Worm (Caenorhabditis elegans) whole organism, L4 larva: ENCODE data around the gene ncs-6.
A peak's percentile ranks its signal among the peaks of the same experiment; 100 is the strongest.

Experiments used
- D1046.2 ChIP-seq: fragments of 200-800 bp; sonication (Bioruptor generic); IDR thresholded peaks from 2 replicates; pipeline ENCODE4 v1.3.6; 2022; ENCODE audit warnings: missing genetic modification characterization, missing compliant biosample characterization
- F10B5.3 ChIP-seq: sonication (generic microtip); optimal IDR thresholded peaks from 2 replicates; lab custom pipeline; 2016; ENCODE audit warnings: mild to moderate bottlenecking, missing genetic modification characterization, missing compliant biosample characterization
- F37D6.2 ChIP-seq: sonication (generic microtip); optimal IDR thresholded peaks from 2 replicates; lab custom pipeline; 2016; ENCODE audit warnings: mild to moderate bottlenecking, missing genetic modification characterization, missing compliant biosample characterization
- F44E2.7 ChIP-seq: fragments of 200-800 bp; sonication (Bioruptor generic); IDR thresholded peaks from 2 replicates; pipeline ENCODE4 v2.1.2; 2022; ENCODE audit warnings: missing genetic modification characterization, missing compliant biosample characterization
- R02D3.7 ChIP-seq: fragments of 150-350 bp; sonication (generic microtip); optimal IDR thresholded peaks from 3 replicates; lab custom pipeline; 2014; ENCODE audit warnings: missing biosample characterization, missing genetic modification characterization
- T20F7.1 ChIP-seq: fragments of 200-800 bp; sonication (Bioruptor generic); optimal IDR thresholded peaks from 2 replicates; lab custom pipeline; 2018; ENCODE audit warnings: mild to moderate bottlenecking, missing genetic modification characterization, missing compliant biosample characterization
- Y75B8A.6 ChIP-seq: fragments of 200-800 bp; sonication (Bioruptor generic); IDR thresholded peaks from 2 replicates; pipeline ENCODE4 v1.3.6; 2022; ENCODE audit warnings: missing genetic modification reagents, missing genetic modification characterization, missing compliant biosample characterization
- ZK337.2 ChIP-seq: fragments of 200-800 bp; sonication (Bioruptor generic); IDR thresholded peaks from 2 replicates; pipeline ENCODE4 v1.3.6; 2022; ENCODE audit warnings: missing genetic modification reagents, missing genetic modification characterization, missing compliant biosample characterization
- ZK546.5 ChIP-seq, 2 experiments: sonication (generic microtip); optimal IDR thresholded peaks; 2 replicates each; lab custom pipeline; 2017; ENCODE audit warnings: missing biosample characterization in 2 of 2, missing genetic modification characterization in 2 of 2
- aha-1 ChIP-seq: fragments of 150-350 bp; peaks from one replicate; lab custom pipeline; 2014; ENCODE audit warnings: missing biosample characterization, missing genetic modification characterization
- aly-2 ChIP-seq: sonication (generic microtip); optimal IDR thresholded peaks from 2 replicates; lab custom pipeline; 2018; ENCODE audit warnings: missing biosample characterization, missing genetic modification characterization
- ama-1 ChIP-seq: fragments of 150-350 bp; optimal IDR thresholded peaks from 2 replicates; lab custom pipeline; 2014; ENCODE audit warnings: inconsistent platforms, mixed read lengths
- arid-1 ChIP-seq: fragments of 200-800 bp; sonication (Bioruptor generic); conservative IDR thresholded peaks from 2 replicates; pipeline ENCODE4 v1.3.6; 2022; ENCODE audit warnings: missing genetic modification reagents, missing genetic modification characterization, missing compliant biosample characterization
- ceh-44 ChIP-seq: fragments of 200-800 bp; sonication (Bioruptor generic); IDR thresholded peaks from 2 replicates; pipeline ENCODE4 v1.3.6; 2022; ENCODE audit warnings: missing genetic modification reagents, missing genetic modification characterization, missing compliant biosample characterization
- ceh-62 ChIP-seq: sonication (generic microtip); optimal IDR thresholded peaks from 2 replicates; lab custom pipeline; 2017; ENCODE audit warnings: missing biosample characterization, missing genetic modification characterization
- daf-8 ChIP-seq: fragments of 200-800 bp; sonication (Bioruptor generic); IDR thresholded peaks from 2 replicates; pipeline ENCODE4 v1.3.6; 2022; ENCODE audit warnings: missing genetic modification characterization, missing compliant biosample characterization
- dmd-8 ChIP-seq: fragments of 200-800 bp; sonication (Bioruptor generic); IDR thresholded peaks from 2 replicates; pipeline ENCODE4 v1.3.6; 2022; ENCODE audit warnings: missing genetic modification characterization, missing compliant biosample characterization
- dpl-1 ChIP-seq: fragments of 150-350 bp; optimal IDR thresholded peaks from 2 replicates; lab custom pipeline; 2014; ENCODE audit warnings: missing biosample characterization, missing genetic modification reagents, missing genetic modification characterization
- duxl-1 ChIP-seq: sonication (generic microtip); optimal IDR thresholded peaks from 2 replicates; lab custom pipeline; 2016; ENCODE audit warnings: mild to moderate bottlenecking, missing genetic modification characterization, moderate library complexity, missing compliant biosample characterization; ENCODE audit not compliant: poor library complexity
- fkh-10 ChIP-seq: fragments of 150-350 bp; optimal IDR thresholded peaks from 2 replicates; lab custom pipeline; 2014; ENCODE audit warnings: missing biosample characterization, missing genetic modification reagents, missing genetic modification characterization
- fos-1 ChIP-seq: fragments of 150-350 bp; optimal IDR thresholded peaks from 2 replicates; lab custom pipeline; 2014; ENCODE audit warnings: missing biosample characterization, missing genetic modification characterization
- gei-8 ChIP-seq: fragments of 200-800 bp; sonication (Bioruptor generic); optimal IDR thresholded peaks from 2 replicates; lab custom pipeline; 2018; ENCODE audit warnings: mild to moderate bottlenecking, missing genetic modification characterization, missing compliant biosample characterization
- hif-1 ChIP-seq, 2 experiments: sonication (generic microtip); optimal IDR thresholded peaks; 2 replicates each; lab custom pipeline; 2016 to 2017; ENCODE audit warnings: missing compliant biosample characterization in 2 of 2, missing genetic modification characterization in 2 of 2, missing genetic modification reagents in 2 of 2, missing genotype in 2 of 2, mild to moderate bottlenecking in 1 of 2
- hlh-30 ChIP-seq: sonication (generic microtip); optimal IDR thresholded peaks from 2 replicates; lab custom pipeline; 2017; ENCODE audit warnings: antibody characterized with exemption, mild to moderate bottlenecking, missing genetic modification characterization, missing compliant biosample characterization; ENCODE audit not compliant: insufficient read depth
- lim-7 ChIP-seq: fragments of 200-800 bp; sonication (Bioruptor generic); IDR thresholded peaks from 2 replicates; pipeline ENCODE4 v1.3.6; 2022; ENCODE audit warnings: missing genetic modification characterization, missing compliant biosample characterization
- lin-1 ChIP-seq: fragments of 200-800 bp; sonication (Bioruptor generic); IDR thresholded peaks from 2 replicates; pipeline ENCODE4 v1.3.6; 2022; ENCODE audit warnings: missing genetic modification reagents, missing genetic modification characterization, missing compliant biosample characterization
- lin-13 ChIP-seq: fragments of 150-350 bp; optimal IDR thresholded peaks from 2 replicates; lab custom pipeline; 2014; ENCODE audit warnings: missing biosample characterization, missing genetic modification reagents, missing genetic modification characterization
- lin-15B ChIP-seq: fragments of 150-350 bp; sonication (generic microtip); optimal IDR thresholded peaks from 3 replicates; lab custom pipeline; 2014; ENCODE audit warnings: missing biosample characterization, missing genetic modification characterization
- lin-29 ChIP-seq: fragments of 200-800 bp; sonication (Bioruptor generic); IDR thresholded peaks from 2 replicates; pipeline ENCODE4 v1.3.6; 2022; ENCODE audit warnings: missing genetic modification reagents, missing genetic modification characterization, missing compliant biosample characterization
- lin-39 ChIP-seq: fragments of 150-350 bp; optimal IDR thresholded peaks from 2 replicates; lab custom pipeline; 2014; ENCODE audit warnings: missing biosample characterization, missing genetic modification reagents, missing genetic modification characterization
- lir-3 ChIP-seq: sonication (generic microtip); optimal IDR thresholded peaks from 2 replicates; lab custom pipeline; 2016; ENCODE audit warnings: mild to moderate bottlenecking, missing genetic modification characterization, missing compliant biosample characterization
- madf-9 ChIP-seq: fragments of 200-800 bp; sonication (Bioruptor generic); conservative IDR thresholded peaks from 2 replicates; pipeline ENCODE4 v1.3.6; 2022; ENCODE audit warnings: missing genetic modification reagents, missing genetic modification characterization, missing compliant biosample characterization
- mes-2 ChIP-seq: sonication (generic microtip); optimal IDR thresholded peaks from 2 replicates; lab custom pipeline; 2016; ENCODE audit warnings: missing genotype, mild to moderate bottlenecking, missing genetic modification characterization, missing compliant biosample characterization; ENCODE audit not compliant: poor library complexity, severe bottlenecking
- nhr-102 ChIP-seq: sonication (generic microtip); optimal IDR thresholded peaks from 2 replicates; lab custom pipeline; 2016; ENCODE audit warnings: mild to moderate bottlenecking, missing genetic modification characterization, moderate library complexity, missing compliant biosample characterization
- nhr-11 ChIP-seq: fragments of 150-350 bp; optimal IDR thresholded peaks from 2 replicates; lab custom pipeline; 2014; ENCODE audit warnings: missing biosample characterization, missing genetic modification characterization
- nhr-111 ChIP-seq: fragments of 200-800 bp; sonication (Bioruptor generic); optimal IDR thresholded peaks from 2 replicates; lab custom pipeline; 2018; ENCODE audit warnings: mild to moderate bottlenecking, missing genetic modification characterization, missing compliant biosample characterization
- nhr-28 ChIP-seq: fragments of 150-350 bp; optimal IDR thresholded peaks from 2 replicates; lab custom pipeline; 2014; ENCODE audit warnings: missing biosample characterization, missing genetic modification characterization
- nhr-42 ChIP-seq: fragments of 200-800 bp; sonication (Bioruptor generic); IDR thresholded peaks from 2 replicates; pipeline ENCODE4 v1.3.6; 2022; ENCODE audit warnings: missing genetic modification characterization, missing compliant biosample characterization
- nhr-6 ChIP-seq: fragments of 150-350 bp; optimal IDR thresholded peaks from 2 replicates; lab custom pipeline; 2014; ENCODE audit warnings: missing biosample characterization, missing genetic modification characterization
- nhr-76 ChIP-seq: fragments of 150-350 bp; optimal IDR thresholded peaks from 2 replicates; lab custom pipeline; 2014; ENCODE audit warnings: missing biosample characterization, missing genetic modification characterization
- nhr-77 ChIP-seq: fragments of 150-350 bp; optimal IDR thresholded peaks from 2 replicates; lab custom pipeline; 2014; ENCODE audit warnings: missing biosample characterization, missing genetic modification characterization
- php-3 ChIP-seq: fragments of 200-800 bp; sonication (Bioruptor generic); IDR thresholded peaks from 2 replicates; pipeline ENCODE4 v1.3.6; 2022; ENCODE audit warnings: missing genetic modification reagents, missing genetic modification characterization, missing compliant biosample characterization
- pqm-1 ChIP-seq: sonication (generic microtip); optimal IDR thresholded peaks from 2 replicates; lab custom pipeline; 2017; ENCODE audit warnings: missing biosample characterization, missing genetic modification characterization
- snpc-1.2 ChIP-seq: fragments of 200-800 bp; sonication (Bioruptor generic); IDR thresholded peaks from 2 replicates; pipeline ENCODE4 v1.3.6; 2022; ENCODE audit warnings: missing genetic modification reagents, missing genetic modification characterization, missing compliant biosample characterization
- spr-3 ChIP-seq: fragments of 200-800 bp; sonication (Bioruptor generic); optimal IDR thresholded peaks from 2 replicates; lab custom pipeline; 2018; ENCODE audit warnings: mild to moderate bottlenecking, missing genetic modification characterization, missing compliant biosample characterization
- tra-1 ChIP-seq: fragments of 200-800 bp; sonication (Bioruptor generic); IDR thresholded peaks from 2 replicates; pipeline ENCODE4 v1.3.6; 2022; ENCODE audit warnings: missing genetic modification reagents, missing genetic modification characterization, missing compliant biosample characterization
- unc-130 ChIP-seq: sonication (generic microtip); optimal IDR thresholded peaks from 2 replicates; lab custom pipeline; 2016; ENCODE audit warnings: missing genetic modification reagents, missing genetic modification characterization, missing compliant biosample characterization
- vab-7 ChIP-seq: fragments of 200-800 bp; sonication (Bioruptor generic); IDR thresholded peaks from 2 replicates; pipeline ENCODE4 v1.3.6; 2022; ENCODE audit warnings: missing genetic modification reagents, missing genetic modification characterization, missing compliant biosample characterization
- zag-1 ChIP-seq: fragments of 150-350 bp; optimal IDR thresholded peaks from 2 replicates; lab custom pipeline; 2014; ENCODE audit warnings: missing biosample characterization, missing genetic modification characterization
- zfp-2 ChIP-seq: sonication (generic microtip); optimal IDR thresholded peaks from 2 replicates; lab custom pipeline; 2016; ENCODE audit warnings: mild to moderate bottlenecking, missing genetic modification characterization, missing compliant biosample characterization
- zfp-3 ChIP-seq: fragments of 200-800 bp; sonication (Bioruptor generic); conservative IDR thresholded peaks from 2 replicates; pipeline ENCODE4 v1.3.6; 2022; ENCODE audit warnings: missing genetic modification reagents, missing genetic modification characterization, missing compliant biosample characterization
- zip-11 ChIP-seq: fragments of 200-800 bp; sonication (Bioruptor generic); IDR thresholded peaks from 2 replicates; pipeline ENCODE4 v1.3.6; 2022; ENCODE audit warnings: missing genetic modification characterization, missing compliant biosample characterization
- ztf-7 ChIP-seq: fragments of 150-350 bp; optimal IDR thresholded peaks from 2 replicates; lab custom pipeline; 2014; ENCODE audit warnings: missing biosample characterization, missing genetic modification characterization

Gene ncs-6

DNA sequence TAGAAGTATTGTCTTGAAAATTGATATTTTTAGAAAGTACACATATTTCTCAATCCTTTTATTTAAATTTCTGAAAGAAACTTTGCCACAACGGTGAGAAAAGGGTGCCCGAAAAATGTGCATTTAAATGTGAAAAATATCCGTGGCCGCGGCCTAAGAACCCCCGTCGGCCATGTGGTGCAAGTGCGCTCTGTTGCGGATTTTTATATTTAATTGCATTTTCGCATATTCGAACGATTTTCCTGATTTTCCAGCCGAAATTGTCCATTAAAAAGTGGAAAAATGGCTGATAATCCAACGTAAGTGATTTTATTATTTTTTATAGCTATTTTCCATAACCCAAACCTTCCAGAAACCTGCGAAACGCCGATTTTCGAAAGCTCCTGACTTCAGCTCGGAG is 46.1 kb downstream of the ncs-6 start, which contains the start of gene smu-2 (continued):
- TF ChIP-seq ama-1 (no peak), lir-3 (tag; lab: Kevin White, UChicago) (no peak), nhr-77 (tag; lab: Kevin White, UChicago) (no peak), php-3 (0 out of 2 replicates have a peak, but pooled peaks have one; percentile 43), hlh-30 (tag; lab: Kevin White, UChicago) (no peak), ZK546.5 (tag; optimal IDR thresholded peaks at IDR 0.05; lab: Kevin White, UChicago) (no peak), lin-29 (GFP tag; lab: Robert Waterston, UW) (no peak), zfp-3 (no peak), ZK337.2 (GFP tag; lab: Robert Waterston, UW) (peak; percentile 74; the same call in 1 of the 2 replicates), nhr-11 (tag; lab: Kevin White, UChicago) (peak; percentile 11), daf-8 (GFP tag; lab: Robert Waterston, UW) (no peak), fos-1 (tag; lab: Kevin White, UChicago) (no peak), arid-1 (GFP tag; lab: Robert Waterston, UW) (no peak), gei-8 (GFP tag; lab: Kevin White, UChicago) (no peak), nhr-6 (tag; lab: Kevin White, UChicago) (no peak), nhr-42 (GFP tag; lab: Robert Waterston, UW) (no peak), snpc-1.2 (no peak), ceh-62 (tag; lab: Kevin White, UChicago) (no peak), dpl-1 (GFP tag; lab: Kevin White, UChicago) (peak; percentile 62), lin-39 (no peak), spr-3 (GFP tag; lab: Kevin White, UChicago) (no peak), aha-1 (peak; percentile 95), fkh-10 (GFP tag; lab: Kevin White, UChicago) (peak; percentile 28), F37D6.2 (no peak), ceh-44 (no peak), aly-2 (no peak), F10B5.3 (tag; lab: Kevin White, UChicago) (no peak), nhr-28 (tag; lab: Kevin White, UChicago) (peak; percentile 71), zip-11 (no peak), madf-9 (GFP tag; lab: Robert Waterston, UW) (peak; percentile 64), lim-7 (GFP tag; lab: Robert Waterston, UW) (no peak), Y75B8A.6 (GFP tag; lab: Robert Waterston, UW) (no peak), hif-1 (tag; optimal IDR thresholded peaks at IDR 0.05; lab: Kevin White, UChicago) (peak in 1 of 2 experiments; percentile 81), nhr-102 (no peak), duxl-1 (no peak), F44E2.7 (no peak), R02D3.7 (no peak), ztf-7 (tag; lab: Kevin White, UChicago) (no peak), zfp-2 (tag; lab: Kevin White, UChicago) (no peak), lin-1 (no peak), zag-1 (tag; lab: Kevin White, UChicago) (no peak), mes-2 (tag; lab: Kevin White, UChicago) (peak; percentile 97), vab-7 (GFP tag; lab: Robert Waterston, UW) (no peak), T20F7.1 (no peak), lin-15B (no peak), dmd-8 (GFP tag; lab: Robert Waterston, UW) (no peak), unc-130 (peak; percentile 89), pqm-1 (tag; lab: Kevin White, UChicago) (no peak), nhr-111 (GFP tag; lab: Kevin White, UChicago) (no peak), lin-13 (GFP tag; lab: Kevin White, UChicago) (no peak), D1046.2 (GFP tag; lab: Robert Waterston, UW) (no peak), nhr-76 (no peak), tra-1 (GFP tag; lab: Robert Waterston, UW) (no peak)
